Fruit fly (Drosophila melanogaster) S2 (cell line): Measurements from ENCODE around the gene CG42710.

Experiments used
- CG8478 ChIP-seq: fragments of >200 bp; optimal IDR thresholded peaks from 2 replicates; lab custom pipeline; 2018
- CTCF ChIP-seq, 2 experiments: fragments of >200 bp; optimal IDR thresholded peaks; 2 replicates each; lab custom pipeline; 2018

dm6 chr2L:8734304-8734703, 48.0 kb downstream of the CG42710 start:
- no peak for TF ChIP-seq CTCF (optimal IDR thresholded peaks at IDR 0.05; lab: Kevin White, UChicago)
- no peak for TF ChIP-seq CG8478 (lab: Kevin White, UChicago)
